Worm (Caenorhabditis elegans) whole organism, L1 larva: ENCODE results near the gene C24H10.3.

Source experiments
- Y116A8C.19 ChIP-seq: sonication (generic microtip); optimal IDR thresholded peaks from 2 replicates; lab custom pipeline; 2016; ENCODE audit warnings: missing compliant biosample characterization, missing genetic modification characterization, borderline replicate concordance
- jun-1 ChIP-seq: fragments of 150-350 bp; optimal IDR thresholded peaks from 2 replicates; lab custom pipeline; 2014; ENCODE audit warnings: missing biosample characterization, missing genetic modification reagents, missing genetic modification characterization

DNA sequence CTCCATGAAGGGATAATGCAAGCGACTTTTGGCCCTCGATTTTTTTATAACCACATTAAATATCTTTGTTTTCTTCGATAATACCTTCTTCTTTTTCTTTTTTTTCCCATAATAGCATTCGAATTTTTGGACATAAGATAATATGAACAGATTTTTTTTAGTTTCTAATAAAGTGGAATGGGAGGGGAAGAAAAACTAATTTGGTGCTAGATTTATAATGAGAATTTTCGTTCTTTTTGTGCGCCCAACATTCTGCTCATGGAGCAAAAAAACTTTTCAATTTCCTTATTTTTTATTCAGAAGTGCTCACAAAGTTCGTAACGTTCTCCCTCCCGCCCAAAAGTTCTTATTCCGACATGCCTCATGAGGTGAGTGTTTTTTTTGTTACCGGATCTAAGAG is 45.1 kb upstream of the C24H10.3 start, which contains the start of gene ZC449.8:
- TF ChIP-seq Y116A8C.19 (tag; lab: Kevin White, UChicago) (no peak), jun-1 (tag; lab: Kevin White, UChicago) (no peak)
